Fruit fly (Drosophila melanogaster) whole organism, adult: ENCODE results near the gene RecQ5.

Experiments used
- CG14711 ChIP-seq: fragments of 200-800 bp; sonication (Bioruptor generic); optimal IDR thresholded peaks from 2 replicates; lab custom pipeline; 2018; ENCODE audit warnings: missing biosample characterization, mild to moderate bottlenecking, missing genetic modification characterization, moderate library complexity
- CG1620 ChIP-seq: fragments of 200-800 bp; sonication (Bioruptor generic); optimal IDR thresholded peaks from 2 replicates; lab custom pipeline; 2016; ENCODE audit warnings: missing biosample characterization, missing genetic modification characterization
- CG33017 ChIP-seq: fragments of 200-800 bp; sonication (Bioruptor generic); optimal IDR thresholded peaks from 2 replicates; lab custom pipeline; 2018; ENCODE audit warnings: missing biosample characterization, mild to moderate bottlenecking, missing genetic modification characterization, moderate library complexity
- CG5204 ChIP-seq: fragments of 200-800 bp; sonication (Bioruptor generic); optimal IDR thresholded peaks from 2 replicates; lab custom pipeline; 2016; ENCODE audit warnings: missing biosample characterization, missing genetic modification characterization
- Clk ChIP-seq: fragments of 200-800 bp; sonication (Bioruptor generic); optimal IDR thresholded peaks from 2 replicates; lab custom pipeline; 2017; ENCODE audit warnings: missing biosample characterization, missing genetic modification characterization
- Hr96 ChIP-seq: fragments of 200-800 bp; sonication (Bioruptor generic); optimal IDR thresholded peaks from 2 replicates; lab custom pipeline; 2016; ENCODE audit warnings: missing biosample characterization, missing genetic modification characterization
- cic ChIP-seq: fragments of 200-800 bp; sonication (Bioruptor generic); optimal IDR thresholded peaks from 2 replicates; lab custom pipeline; 2017; ENCODE audit warnings: missing biosample characterization, mild to moderate bottlenecking, missing genetic modification characterization, moderate library complexity
- cnc ChIP-seq, 2 experiments: fragments of >200 bp; optimal IDR thresholded peaks; 2 replicates each; lab custom pipeline; 2017
- kay ChIP-seq: fragments of 200-800 bp; sonication (Bioruptor generic); peaks from one replicate; lab custom pipeline; 2016; ENCODE audit warnings: missing biosample characterization, missing genetic modification characterization, borderline replicate concordance
- pad ChIP-seq: fragments of 200-800 bp; sonication (Bioruptor generic); optimal IDR thresholded peaks from 3 replicates; lab custom pipeline; 2017; ENCODE audit warnings: missing biosample characterization, missing genetic modification characterization, mild to moderate bottlenecking, moderate library complexity, missing genetic modification reagents
- tj ChIP-seq: fragments of 200-800 bp; sonication (Bioruptor generic); optimal IDR thresholded peaks from 3 replicates; lab custom pipeline; 2017; ENCODE audit warnings: missing biosample characterization, mild to moderate bottlenecking, missing genetic modification characterization, moderate library complexity
- toe ChIP-seq: fragments of 200-800 bp; sonication (Bioruptor generic); optimal IDR thresholded peaks from 2 replicates; lab custom pipeline; 2016; ENCODE audit warnings: missing biosample characterization, missing genetic modification characterization

DNA sequence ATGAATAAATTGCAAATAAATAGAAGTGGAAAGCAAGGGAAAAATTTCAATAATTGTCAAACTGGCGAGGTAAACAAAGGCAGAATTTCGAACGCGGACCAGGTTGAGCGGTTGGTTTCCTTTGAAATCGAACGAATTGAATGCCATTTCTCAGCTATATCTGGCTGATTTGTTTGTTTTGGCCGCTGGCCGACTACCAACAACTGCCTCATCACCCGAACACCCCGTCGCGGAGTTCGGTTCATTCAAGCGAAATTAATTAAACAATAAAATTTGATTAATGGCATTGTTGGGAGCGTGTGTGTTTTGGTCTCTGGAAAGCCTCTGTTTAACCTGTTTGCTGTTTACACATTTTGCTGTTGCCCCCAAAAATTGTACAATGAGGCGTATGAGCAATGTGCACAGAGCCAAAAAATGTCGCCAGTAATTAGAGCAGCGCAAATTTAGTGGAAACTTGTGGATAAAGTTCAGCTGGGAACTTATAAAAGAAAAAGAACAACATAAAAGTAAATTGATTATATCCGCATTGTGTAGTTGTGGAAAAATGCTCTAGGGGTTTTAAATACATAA, 25.7 kb upstream of the RecQ5 start:
- TF ChIP-seq Clk (GFP tag; lab: Kevin White, UChicago) (no peak), CG1620 (GFP tag; lab: Kevin White, UChicago) (no peak), tj (GFP tag; lab: Kevin White, UChicago) (no peak), CG33017 (tag; lab: Kevin White, UChicago) (no peak), CG14711 (tag; lab: Kevin White, UChicago) (no peak), cic (GFP tag; lab: Kevin White, UChicago) (no peak), kay (GFP tag; lab: Kevin White, UChicago) (no peak), CG5204 (GFP tag; lab: Kevin White, UChicago) (no peak), cnc (optimal IDR thresholded peaks at IDR 0.05; lab: Kevin White, UChicago) (no peak), Hr96 (GFP tag; lab: Kevin White, UChicago) (no peak), pad (GFP tag; lab: Kevin White, UChicago) (no peak), toe (GFP tag; lab: Kevin White, UChicago) (no peak)
